Fruit fly (Drosophila melanogaster) Kc167 (cell line): ENCODE measurements around the gene Cpr78E.

Source experiments
- Myc ChIP-seq: fragments of >200 bp; optimal IDR thresholded peaks from 2 replicates; lab custom pipeline; 2017; ENCODE audit warnings: missing external identifiers
- h ChIP-seq: fragments of >200 bp; optimal IDR thresholded peaks from 3 replicates; lab custom pipeline; 2018; ENCODE audit warnings: missing external identifiers
- psq ChIP-seq: fragments of >200 bp; optimal IDR thresholded peaks from 2 replicates; lab custom pipeline; 2017; ENCODE audit warnings: missing external identifiers
- ttk ChIP-seq: sonication (Bioruptor generic); optimal IDR thresholded peaks from 2 replicates; lab custom pipeline; 2017; ENCODE audit warnings: missing external identifiers

dm6 chr3L:21671839-21672238, 5.1 kb upstream of the Cpr78E start, which contains the start of gene CG11249:
- TF ChIP-seq h (lab: Kevin White, UChicago) (no peak), ttk (no peak), Myc (lab: Kevin White, UChicago) (no peak), psq (no peak)
